Fruit fly (Drosophila melanogaster) S2 (cell line): ENCODE results near the gene CG7460.

ENCODE experiments used
- CG8478 ChIP-seq: fragments of >200 bp; optimal IDR thresholded peaks from 2 replicates; lab custom pipeline; 2018
- CTCF ChIP-seq, 2 experiments: fragments of >200 bp; optimal IDR thresholded peaks; 2 replicates each; lab custom pipeline; 2018

DNA sequence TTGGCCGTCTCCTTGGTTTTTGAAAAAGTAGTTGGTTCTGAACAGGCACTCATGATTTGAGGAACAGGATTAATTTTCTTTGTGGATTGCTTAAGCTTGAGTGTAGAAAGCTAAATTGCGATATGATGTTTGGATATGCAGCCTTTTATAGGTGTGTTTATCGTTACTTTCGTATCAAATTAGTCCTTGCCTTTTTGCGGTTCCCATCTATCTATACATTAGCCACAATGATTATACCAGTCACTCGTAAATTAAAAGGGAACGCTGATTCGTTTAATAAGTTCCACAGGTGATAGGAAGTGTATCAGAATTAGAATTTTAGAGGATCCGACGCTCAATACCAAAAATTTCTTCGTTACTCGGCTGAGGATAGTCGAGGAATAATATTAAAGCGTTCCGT lies 6.4 kb downstream of the CG7460 start, which contains the start of gene CG6034:
- TF ChIP-seq CG8478 (lab: Kevin White, UChicago) = no peak
- TF ChIP-seq CTCF (optimal IDR thresholded peaks at IDR 0.05; lab: Kevin White, UChicago) = no peak
